Fruit fly (Drosophila melanogaster): Measurements from ENCODE around the gene CG18557.

dm6 chr2L:2844413-2844812, 1.1 kb downstream of the CG18557 start, which contains the start of gene CG18558:
- TF ChIP-seq spab (GFP tag; optimal IDR thresholded peaks at IDR 0.05) (no peak), CG9139 (GFP tag; optimal IDR thresholded peaks at IDR 0.05) (no peak), net (GFP tag; optimal IDR thresholded peaks at IDR 0.05) (no peak), Eip93F (GFP tag; optimal IDR thresholded peaks at IDR 0.05) (no peak), topi (GFP tag; optimal IDR thresholded peaks at IDR 0.05) (no peak), Blimp-1 (GFP tag; optimal IDR thresholded peaks at IDR 0.05) (no peak), CG6854 (GFP tag; optimal IDR thresholded peaks at IDR 0.05) (no peak), CG11294 (GFP tag; IDR thresholded peaks at IDR 0.05) (no peak), lz (GFP tag; optimal IDR thresholded peaks at IDR 0.05) (no peak), CG11762 (GFP tag; optimal IDR thresholded peaks at IDR 0.05; ENCODE audit: insufficient read depth) (no peak)
